Fruit fly (Drosophila melanogaster): Measurements from ENCODE around the gene CG3527.
A peak's percentile ranks its signal among the peaks of the same experiment; 100 is the strongest.

CG3527 gene

dm6 chrX:4589951-4590771, 38.4 kb downstream of the CG3527 start (continued):
- TF ChIP-seq CG2120 (GFP tag; optimal IDR thresholded peaks at IDR 0.05), result peak; percentile 53
- TF ChIP-seq CG17568 (GFP tag; optimal IDR thresholded peaks at IDR 0.05), result no peak
- TF ChIP-seq ttk (GFP tag; IDR thresholded peaks at IDR 0.05), result peak; percentile 94
- TF ChIP-seq Med (GFP tag), result peak; percentile 94
- no peak for TF ChIP-seq CG30020 (tag; optimal IDR thresholded peaks at IDR 0.05)
- peak; percentile 29 for TF ChIP-seq Ets65A (GFP tag)
- peak; percentile 78 for TF ChIP-seq CG11085 (GFP tag; IDR thresholded peaks at IDR 0.05)
- TF ChIP-seq Hsf (GFP tag; optimal IDR thresholded peaks at IDR 0.05), result peak; percentile 50
- peak; percentile 88 for TF ChIP-seq CG5953 (GFP tag; IDR thresholded peaks at IDR 0.05)
- peak; percentile 93 for TF ChIP-seq CG16815 (GFP tag; optimal IDR thresholded peaks at IDR 0.05)
- peak; percentile 79 for TF ChIP-seq CG7839 (tag; optimal IDR thresholded peaks at IDR 0.05)
- TF ChIP-seq CG17829 (tag; optimal IDR thresholded peaks at IDR 0.05), result peak; percentile 76
- TF ChIP-seq fru (optimal IDR thresholded peaks at IDR 0.05), result no peak
- TF ChIP-seq Mrtf (GFP tag; IDR thresholded peaks at IDR 0.05), result peak; percentile 87
- TF ChIP-seq Max (GFP tag; optimal IDR thresholded peaks at IDR 0.05), result no peak
- TF ChIP-seq CG13775 (GFP tag; optimal IDR thresholded peaks at IDR 0.05), result peak; percentile 74
- TF ChIP-seq TFAM (GFP tag; optimal IDR thresholded peaks at IDR 0.05), result no peak
- no peak for TF ChIP-seq psq (GFP tag; optimal IDR thresholded peaks at IDR 0.05)
- no peak for TF ChIP-seq Sin3A (optimal IDR thresholded peaks at IDR 0.05)
- TF ChIP-seq Antp (GFP tag; optimal IDR thresholded peaks at IDR 0.05), result peak; percentile 80
- TF ChIP-seq Hand (GFP tag; optimal IDR thresholded peaks at IDR 0.05), result peak; percentile 42
- peak; percentile 45 for TF ChIP-seq tap (tag; optimal IDR thresholded peaks at IDR 0.05)
- peak; percentile 92 for TF ChIP-seq dysf (GFP tag; IDR thresholded peaks at IDR 0.05)
- peak; percentile 87 for TF ChIP-seq CG14014 (GFP tag; IDR thresholded peaks at IDR 0.05)
- peak; percentile 60 for TF ChIP-seq CG31441 (GFP tag; IDR thresholded peaks at IDR 0.05)
- peak; percentile 15 for TF ChIP-seq trem (tag; optimal IDR thresholded peaks at IDR 0.05)
- peak; percentile 84 for TF ChIP-seq ro (GFP tag; IDR thresholded peaks at IDR 0.05)
- TF ChIP-seq Ssrp (tag; optimal IDR thresholded peaks at IDR 0.05), result peak; percentile 69
- peak; percentile 50 for TF ChIP-seq CG7786 (GFP tag; optimal IDR thresholded peaks at IDR 0.05)
- TF ChIP-seq nom (GFP tag; optimal IDR thresholded peaks at IDR 0.05), result peak; percentile 67
- TF ChIP-seq dimm (GFP tag; IDR thresholded peaks at IDR 0.05), result peak; percentile 66; the same call in 1 of the 2 replicates
- TF ChIP-seq emc (GFP tag; optimal IDR thresholded peaks at IDR 0.05), result no peak
- peak; percentile 93 for TF ChIP-seq CG32772 (GFP tag; IDR thresholded peaks at IDR 0.05)
- TF ChIP-seq Fer3 (tag; optimal IDR thresholded peaks at IDR 0.05), result peak; percentile 70
- peak; percentile 82 for TF ChIP-seq CG18262 (tag; optimal IDR thresholded peaks at IDR 0.05)
- peak; percentile 31 for TF ChIP-seq CG13894 (tag; optimal IDR thresholded peaks at IDR 0.05)
- TF ChIP-seq CG3281 (GFP tag; optimal IDR thresholded peaks at IDR 0.05), result peak; percentile 49
- TF ChIP-seq dpn (GFP tag; optimal IDR thresholded peaks at IDR 0.05), result peak in 1 of 2 experiments; percentile 90
- TF ChIP-seq CG12071 (GFP tag; optimal IDR thresholded peaks at IDR 0.05), result peak; percentile 69
- TF ChIP-seq Stat92E (GFP tag; optimal IDR thresholded peaks at IDR 0.05), result no peak
- TF ChIP-seq mld (GFP tag; IDR thresholded peaks at IDR 0.05; ENCODE audit: partially characterized antibody), result no peak
- no peak for TF ChIP-seq hbn (GFP tag; IDR thresholded peaks at IDR 0.05; ENCODE audit: partially characterized antibody)
- TF ChIP-seq hb (GFP tag; IDR thresholded peaks at IDR 0.05; ENCODE audit: partially characterized antibody), result no peak
- peak; percentile 69 for TF ChIP-seq CG18764 (GFP tag; optimal IDR thresholded peaks at IDR 0.05)
- peak; percentile 69; the same call in 1 of the 2 replicates for TF ChIP-seq Doc2 (GFP tag; IDR thresholded peaks at IDR 0.05)
- TF ChIP-seq Atf6 (GFP tag; IDR thresholded peaks at IDR 0.05), result peak; percentile 81
- no peak for TF ChIP-seq CG4282 (GFP tag; optimal IDR thresholded peaks at IDR 0.05)
- peak; percentile 77 for TF ChIP-seq Sox102F (GFP tag; optimal IDR thresholded peaks at IDR 0.05)
- TF ChIP-seq CG10431 (GFP tag; optimal IDR thresholded peaks at IDR 0.05), result no peak
- peak; percentile 92 for TF ChIP-seq Rx (GFP tag; IDR thresholded peaks at IDR 0.05)
